Worm (Caenorhabditis elegans) whole organism, L2 larva: Measurements from ENCODE around the gene Y32G9A.5.

Experiments used
- aly-2 ChIP-seq: fragments of 150-350 bp; optimal IDR thresholded peaks from 2 replicates; lab custom pipeline; 2014; ENCODE audit warnings: missing biosample characterization, missing genetic modification characterization
- ama-1 ChIP-seq: fragments of 150-350 bp; optimal IDR thresholded peaks from 2 replicates; lab custom pipeline; 2018; ENCODE audit warnings: inconsistent platforms
- ceh-82 ChIP-seq: fragments of 150-350 bp; optimal IDR thresholded peaks from 2 replicates; lab custom pipeline; 2014; ENCODE audit warnings: missing biosample characterization, missing genetic modification characterization
- mab-5 ChIP-seq: fragments of 150-350 bp; optimal IDR thresholded peaks from 2 replicates; lab custom pipeline; 2014; ENCODE audit warnings: missing biosample characterization, missing genetic modification characterization
- nhr-237 ChIP-seq: fragments of 150-350 bp; optimal IDR thresholded peaks from 2 replicates; lab custom pipeline; 2014; ENCODE audit warnings: missing biosample characterization, missing genetic modification characterization
- sem-4 ChIP-seq: fragments of 150-350 bp; optimal IDR thresholded peaks from 2 replicates; lab custom pipeline; 2014; ENCODE audit warnings: missing biosample characterization, missing genetic modification reagents, missing genetic modification characterization
- zag-1 ChIP-seq: fragments of 150-350 bp; optimal IDR thresholded peaks from 2 replicates; lab custom pipeline; 2014; ENCODE audit warnings: missing biosample characterization, missing genetic modification characterization

- no peak for TF ChIP-seq sem-4 (tag; lab: Kevin White, UChicago)
- TF ChIP-seq ama-1 (lab: Kevin White, UChicago): no peak
- no peak for TF ChIP-seq aly-2 (tag; lab: Kevin White, UChicago)
- no peak for TF ChIP-seq zag-1 (tag; lab: Kevin White, UChicago)
- TF ChIP-seq nhr-237 (tag; lab: Kevin White, UChicago): no peak
- TF ChIP-seq mab-5: no peak
- no peak for TF ChIP-seq ceh-82 (tag; lab: Kevin White, UChicago)
Observed at ce11 chrV:1921321-1921720, 13.9 kb downstream of the Y32G9A.5 start, which contains the start of gene gst-37.
